Worm (Caenorhabditis elegans) whole organism, mixed stage, embryonic: Measurements from ENCODE around the gene F20D6.9.

Source experiments
- bed-3 ChIP-seq: fragments of 200-800 bp; sonication (Bioruptor generic); optimal IDR thresholded peaks from 3 replicates; lab custom pipeline; 2018; ENCODE audit warnings: mild to moderate bottlenecking, missing genetic modification characterization, moderate library complexity, missing compliant biosample characterization
- blmp-1 ChIP-seq: fragments of 150-350 bp; optimal IDR thresholded peaks from 2 replicates; lab custom pipeline; 2014; ENCODE audit warnings: missing biosample characterization, missing genetic modification characterization
- ceh-39 ChIP-seq: fragments of 150-350 bp; optimal IDR thresholded peaks from 2 replicates; lab custom pipeline; 2014; ENCODE audit warnings: missing biosample characterization, missing genetic modification characterization
- ceh-43 ChIP-seq: fragments of 200-800 bp; sonication (Bioruptor generic); optimal IDR thresholded peaks from 2 replicates; lab custom pipeline; 2018; ENCODE audit warnings: mild to moderate bottlenecking, missing genetic modification characterization, moderate library complexity, missing compliant biosample characterization
- ceh-83 ChIP-seq: fragments of 200-800 bp; sonication (Bioruptor generic); optimal IDR thresholded peaks from 2 replicates; lab custom pipeline; 2018; ENCODE audit warnings: mild to moderate bottlenecking, missing genetic modification characterization, missing compliant biosample characterization
- ces-1 ChIP-seq: fragments of 150-350 bp; optimal IDR thresholded peaks from 2 replicates; lab custom pipeline; 2014; ENCODE audit warnings: missing biosample characterization, missing genetic modification reagents, missing genetic modification characterization
- cnd-1 ChIP-seq: fragments of 200-800 bp; sonication (Bioruptor generic); optimal IDR thresholded peaks from 2 replicates; lab custom pipeline; 2018; ENCODE audit warnings: mild to moderate bottlenecking, missing genetic modification characterization, missing compliant biosample characterization
- drap-1 ChIP-seq: fragments of 200-800 bp; sonication (Bioruptor generic); optimal IDR thresholded peaks from 3 replicates; lab custom pipeline; 2018; ENCODE audit warnings: mild to moderate bottlenecking, missing genetic modification characterization, missing compliant biosample characterization
- elt-3 ChIP-seq: fragments of 150-350 bp; optimal IDR thresholded peaks from 2 replicates; lab custom pipeline; 2014; ENCODE audit warnings: missing biosample characterization, missing genetic modification characterization
- flh-1 ChIP-seq: fragments of 200-800 bp; sonication (Bioruptor generic); optimal IDR thresholded peaks from 2 replicates; lab custom pipeline; 2018; ENCODE audit warnings: mild to moderate bottlenecking, missing genetic modification characterization, moderate library complexity, missing compliant biosample characterization
- ham-2 ChIP-seq: fragments of 200-800 bp; sonication (Bioruptor generic); optimal IDR thresholded peaks from 2 replicates; lab custom pipeline; 2018; ENCODE audit warnings: mild to moderate bottlenecking, missing genetic modification characterization, missing compliant biosample characterization
- lin-13 ChIP-seq: fragments of 150-350 bp; optimal IDR thresholded peaks from 2 replicates; lab custom pipeline; 2014; ENCODE audit warnings: missing biosample characterization, missing genetic modification characterization
- lsy-2 ChIP-seq: fragments of 150-350 bp; optimal IDR thresholded peaks from 2 replicates; lab custom pipeline; 2014; ENCODE audit warnings: missing biosample characterization, missing genetic modification characterization
- mab-5 ChIP-seq: fragments of 150-350 bp; optimal IDR thresholded peaks from 2 replicates; lab custom pipeline; 2014; ENCODE audit warnings: missing biosample characterization, missing genetic modification characterization
- mls-2 ChIP-seq: sonication (generic microtip); optimal IDR thresholded peaks from 2 replicates; lab custom pipeline; 2016; ENCODE audit warnings: mild to moderate bottlenecking, missing genetic modification characterization, moderate library complexity, missing compliant biosample characterization
- nhr-2 ChIP-seq: fragments of 150-350 bp; optimal IDR thresholded peaks from 2 replicates; lab custom pipeline; 2014; ENCODE audit warnings: missing biosample characterization, missing genetic modification characterization
- nhr-237 ChIP-seq: fragments of 150-350 bp; optimal IDR thresholded peaks from 2 replicates; lab custom pipeline; 2014; ENCODE audit warnings: missing biosample characterization, missing genetic modification characterization
- nhr-28 ChIP-seq: fragments of 150-350 bp; optimal IDR thresholded peaks from 2 replicates; lab custom pipeline; 2014; ENCODE audit warnings: missing biosample characterization, missing genetic modification characterization
- nhr-76 ChIP-seq: sonication (generic microtip); optimal IDR thresholded peaks from 2 replicates; lab custom pipeline; 2017; ENCODE audit warnings: missing biosample characterization, missing genetic modification characterization
- pha-4 ChIP-seq: fragments of 150-350 bp; optimal IDR thresholded peaks from 2 replicates; lab custom pipeline; 2018; ENCODE audit warnings: missing biosample characterization, missing genetic modification reagents, missing genetic modification characterization
- sem-2 ChIP-seq: fragments of 200-800 bp; sonication (Bioruptor generic); optimal IDR thresholded peaks from 2 replicates; lab custom pipeline; 2018; ENCODE audit warnings: mild to moderate bottlenecking, missing genetic modification characterization, missing compliant biosample characterization
- snpc-4 ChIP-seq: fragments of 150-350 bp; optimal IDR thresholded peaks from 2 replicates; lab custom pipeline; 2014; ENCODE audit warnings: missing biosample characterization, missing genetic modification characterization
- sptf-1 ChIP-seq: sonication (generic microtip); optimal IDR thresholded peaks from 2 replicates; lab custom pipeline; 2017; ENCODE audit warnings: mild to moderate bottlenecking, missing genetic modification characterization, moderate library complexity, missing compliant biosample characterization
- unc-120 ChIP-seq: sonication (generic microtip); optimal IDR thresholded peaks from 2 replicates; lab custom pipeline; 2017; ENCODE audit warnings: missing genetic modification characterization, missing compliant biosample characterization; ENCODE audit not compliant: poor library complexity, severe bottlenecking
- unc-39 ChIP-seq: fragments of 150-350 bp; optimal IDR thresholded peaks from 2 replicates; lab custom pipeline; 2014; ENCODE audit warnings: missing biosample characterization, missing genetic modification characterization
- unc-62 ChIP-seq: fragments of 150-350 bp; optimal IDR thresholded peaks from 2 replicates; lab custom pipeline; 2014; ENCODE audit warnings: missing biosample characterization, missing genetic modification reagents, missing genetic modification characterization
- zip-8 ChIP-seq: fragments of 150-350 bp; optimal IDR thresholded peaks from 2 replicates; lab custom pipeline; 2014; ENCODE audit warnings: missing biosample characterization, missing genetic modification characterization
- ztf-11 ChIP-seq: fragments of 150-350 bp; optimal IDR thresholded peaks from 2 replicates; lab custom pipeline; 2014; ENCODE audit warnings: missing biosample characterization, missing genetic modification characterization

F20D6.9 gene

ce11 chrV:8212816-8213215, 35.6 kb upstream of the F20D6.9 start:
- TF ChIP-seq elt-3 (tag; lab: Kevin White, UChicago) (no peak), cnd-1 (no peak), ztf-11 (tag; lab: Kevin White, UChicago) (no peak), bed-3 (GFP tag; lab: Kevin White, UChicago) (no peak), ceh-43 (GFP tag; lab: Kevin White, UChicago) (no peak), blmp-1 (no peak), sem-2 (GFP tag; lab: Kevin White, UChicago) (no peak), flh-1 (GFP tag; lab: Kevin White, UChicago) (no peak), nhr-237 (tag; lab: Kevin White, UChicago) (no peak), snpc-4 (tag; lab: Kevin White, UChicago) (no peak), unc-62 (GFP tag; lab: Kevin White, UChicago) (no peak), lsy-2 (no peak), unc-39 (tag; lab: Kevin White, UChicago) (no peak), zip-8 (tag; lab: Kevin White, UChicago) (no peak), mls-2 (tag; lab: Kevin White, UChicago) (no peak), mab-5 (tag; lab: Kevin White, UChicago) (no peak), sptf-1 (no peak), ceh-83 (GFP tag; lab: Kevin White, UChicago) (no peak), nhr-2 (no peak)

ce11 chrV:8211993-8212392, 34.7 kb upstream of the F20D6.9 start:
- TF ChIP-seq flh-1 (GFP tag; lab: Kevin White, UChicago) (no peak), sptf-1 (no peak), lsy-2 (no peak), ceh-39 (tag; lab: Kevin White, UChicago) (no peak)

DNA sequence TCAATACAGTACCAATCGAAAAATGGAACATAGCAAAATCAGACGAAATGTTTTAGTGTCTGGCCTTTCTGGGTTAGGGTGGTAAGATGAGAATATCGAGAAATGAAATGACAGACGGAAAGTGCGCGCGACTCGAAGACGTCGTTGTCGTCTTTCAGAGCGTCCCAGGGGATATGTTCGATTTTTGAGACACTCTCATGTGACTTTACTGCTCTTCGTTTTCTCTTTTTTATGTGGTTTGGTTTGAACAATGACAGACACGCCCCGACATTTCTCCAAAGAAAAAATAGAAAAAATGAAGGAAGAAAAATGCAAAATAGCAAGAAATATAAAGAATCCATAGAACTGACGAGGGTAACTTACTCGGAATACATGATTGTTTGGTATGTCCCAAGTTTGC, 33.3 kb upstream of the F20D6.9 start:
- TF ChIP-seq elt-3 (tag; lab: Kevin White, UChicago) (no peak), ces-1 (GFP tag; lab: Kevin White, UChicago) (no peak), flh-1 (GFP tag; lab: Kevin White, UChicago) (no peak), lsy-2 (no peak), bed-3 (GFP tag; lab: Kevin White, UChicago) (no peak), ceh-43 (GFP tag; lab: Kevin White, UChicago) (no peak), unc-120 (tag; lab: Kevin White, UChicago) (no peak), nhr-76 (tag; lab: Kevin White, UChicago) (no peak), ham-2 (GFP tag; lab: Kevin White, UChicago) (no peak), ceh-83 (GFP tag; lab: Kevin White, UChicago) (no peak), nhr-2 (no peak), unc-39 (tag; lab: Kevin White, UChicago) (no peak), drap-1 (no peak), mab-5 (tag; lab: Kevin White, UChicago) (no peak), mls-2 (tag; lab: Kevin White, UChicago) (no peak), lin-13 (tag; lab: Kevin White, UChicago) (no peak)

DNA sequence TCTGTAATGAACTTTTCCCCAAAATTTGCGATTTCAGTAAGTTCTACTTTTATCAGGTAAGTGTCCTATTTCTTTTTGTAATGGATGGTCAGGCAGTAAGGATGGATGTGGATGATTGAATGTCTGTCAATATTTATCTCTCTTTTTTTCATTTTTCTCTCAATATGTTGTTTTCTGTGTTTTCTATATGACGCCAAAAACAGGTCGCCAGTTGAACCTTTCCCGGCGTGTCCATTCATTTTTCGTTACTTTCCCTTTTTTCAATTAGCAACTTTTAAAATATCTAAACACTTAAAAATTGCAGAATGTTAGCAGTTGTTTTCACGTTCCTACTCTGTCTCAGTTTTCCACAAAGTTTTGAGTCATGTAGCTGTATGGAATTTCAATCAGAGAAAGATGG, 29.7 kb upstream of the F20D6.9 start, which contains the start of gene timp-1:
timp-1 (plus strand) TSS at position 305 of the 400 bp plus-strand sequence.
- TF ChIP-seq drap-1 (no peak), zip-8 (tag; lab: Kevin White, UChicago) (peak; percentile 67)

DNA sequence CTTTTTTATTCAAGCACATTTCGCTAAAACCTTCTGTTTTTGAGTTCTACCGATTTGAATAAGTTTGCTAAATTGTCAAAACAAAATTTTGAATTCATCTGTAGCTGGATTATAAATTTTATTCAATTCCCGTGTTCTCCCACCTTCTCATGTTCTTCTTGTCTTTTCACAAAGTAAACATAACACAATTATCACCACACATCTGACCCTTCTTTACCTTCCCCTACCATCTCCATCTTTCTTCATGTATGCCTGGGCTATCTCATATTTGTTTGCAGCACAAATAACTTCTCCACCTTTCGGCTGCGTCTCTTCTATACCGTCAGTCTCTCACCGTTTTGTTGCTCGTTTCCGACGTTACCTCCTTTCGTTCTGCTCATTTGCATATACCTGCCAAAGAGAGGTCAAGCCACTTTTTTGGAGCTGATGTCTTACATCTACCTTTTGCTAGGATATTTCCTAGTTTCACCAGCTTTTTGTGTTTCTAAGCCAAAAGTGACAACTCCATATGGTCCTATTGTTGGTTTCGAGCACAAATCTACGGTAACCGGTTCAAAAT, 25.9 kb upstream of the F20D6.9 start, which contains the start of gene cest-17:
cest-17 (plus strand) TSS at position 248 of the 559 bp plus-strand sequence.
- TF ChIP-seq blmp-1, result no peak
- no peak for TF ChIP-seq nhr-28 (tag; lab: Kevin White, UChicago)
- TF ChIP-seq cnd-1, result no peak
- no peak for TF ChIP-seq nhr-237 (tag; lab: Kevin White, UChicago)
- TF ChIP-seq nhr-76 (tag; lab: Kevin White, UChicago), result no peak
- peak; percentile 0 for TF ChIP-seq nhr-2
- peak; percentile 6 for TF ChIP-seq pha-4 (tag; lab: Kevin White, UChicago)
- TF ChIP-seq, all 35 proteins: peak for 2

DNA sequence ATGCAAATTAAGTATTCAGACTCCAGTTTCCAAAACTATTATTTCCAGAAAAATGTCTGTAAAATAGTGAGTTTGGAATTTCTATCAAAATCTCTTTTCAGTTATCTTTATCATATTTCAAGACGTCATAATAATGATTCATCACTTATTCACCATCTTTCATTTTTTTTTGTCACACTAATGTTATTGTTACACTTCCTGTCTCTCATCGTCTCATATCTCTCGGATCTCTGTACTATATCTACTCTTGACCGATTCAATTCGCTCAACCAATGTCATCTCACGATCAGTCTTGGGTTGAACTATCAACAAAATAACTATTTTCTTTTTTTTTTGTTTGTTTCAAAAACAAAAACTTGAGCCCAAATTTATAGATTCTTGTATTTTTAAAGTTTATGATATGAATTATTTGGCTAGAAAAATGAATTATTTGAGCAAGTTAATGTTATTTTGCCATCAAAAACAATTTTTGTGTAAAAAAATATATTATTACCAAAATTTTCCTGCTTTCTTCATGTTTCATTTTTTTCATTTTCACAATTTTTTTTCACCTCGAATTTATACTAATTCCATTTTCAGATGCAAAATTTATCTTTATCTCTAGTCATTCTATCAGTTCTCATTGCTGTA, 24.1 kb upstream of the F20D6.9 start, which contains the start of gene cri-2:
cri-2 (plus strand) TSS at position 580 of the 630 bp plus-strand sequence.
- TF ChIP-seq unc-62 (GFP tag; lab: Kevin White, UChicago) (peak; percentile 68), ceh-83 (GFP tag; lab: Kevin White, UChicago) (no peak), nhr-237 (tag; lab: Kevin White, UChicago) (no peak)
